Fruit fly (Drosophila melanogaster): ENCODE measurements around the gene CG4619.
A peak's percentile ranks its signal among the peaks of the same experiment; 100 is the strongest.

Gene CG4619

dm6 chr2L:9912570-9913260 lies 25.9 kb upstream of the CG4619 start, which contains the start of the genes Etl1 and Srp54:
TSS of gene Etl1 (minus strand) at chr2L:9912608.
TSS of gene Srp54 (plus strand) at chr2L:9912911.
- TF ChIP-seq Myc (optimal IDR thresholded peaks at IDR 0.05) (peak; percentile 2), h (GFP tag; optimal IDR thresholded peaks at IDR 0.05) (peak; percentile 13), Abd-B (GFP tag; optimal IDR thresholded peaks at IDR 0.05) (no peak), Rel (GFP tag; optimal IDR thresholded peaks at IDR 0.05) (no peak), Rel (tag; optimal IDR thresholded peaks at IDR 0.05) (peak; percentile 1), Vsx2 (GFP tag; optimal IDR thresholded peaks at IDR 0.05; ENCODE audit: partially characterized antibody) (no peak), CrebA (GFP tag; optimal IDR thresholded peaks at IDR 0.05; ENCODE audit: borderline replicate concordance) (no peak), Hr78 (GFP tag; optimal IDR thresholded peaks at IDR 0.05) (no peak), brk (GFP tag; optimal IDR thresholded peaks at IDR 0.05) (no peak), tai (GFP tag; optimal IDR thresholded peaks at IDR 0.05) (no peak), foxo (GFP tag; optimal IDR thresholded peaks at IDR 0.05) (peak in 1 of 2 experiments; percentile 25), dl (GFP tag; optimal IDR thresholded peaks at IDR 0.05; ENCODE audit: insufficient read depth in 1 of 2, partially characterized antibody in 2 of 2) (no peak), Jra (GFP tag; optimal IDR thresholded peaks at IDR 0.05) (peak; percentile 30), CG32264 (GFP tag; optimal IDR thresholded peaks at IDR 0.05) (no peak), OdsH (GFP tag; optimal IDR thresholded peaks at IDR 0.05) (no peak), Dif (GFP tag; optimal IDR thresholded peaks at IDR 0.05; ENCODE audit: partially characterized antibody) (no peak), woc (GFP tag; optimal IDR thresholded peaks at IDR 0.05) (no peak), ey (GFP tag; optimal IDR thresholded peaks at IDR 0.05) (no peak), Hr83 (GFP tag; optimal IDR thresholded peaks at IDR 0.05; ENCODE audit: poor library complexity, severe bottlenecking) (peak; percentile 2), fru (GFP tag; optimal IDR thresholded peaks at IDR 0.05) (no peak), dsf (GFP tag; optimal IDR thresholded peaks at IDR 0.05; ENCODE audit: borderline replicate concordance) (no peak), usp (GFP tag; optimal IDR thresholded peaks at IDR 0.05) (no peak), Hnf4 (GFP tag; optimal IDR thresholded peaks at IDR 0.05) (peak; percentile 31), dmrt93B (GFP tag; optimal IDR thresholded peaks at IDR 0.05) (no peak), jim (GFP tag; optimal IDR thresholded peaks at IDR 0.05) (no peak)

- TF ChIP-seq pan (optimal IDR thresholded peaks at IDR 0.05) (no peak), jim (GFP tag; optimal IDR thresholded peaks at IDR 0.05) (no peak), Dif (GFP tag; optimal IDR thresholded peaks at IDR 0.05; ENCODE audit: partially characterized antibody) (no peak), OdsH (GFP tag; optimal IDR thresholded peaks at IDR 0.05) (peak; percentile 35), CrebA (GFP tag; optimal IDR thresholded peaks at IDR 0.05; ENCODE audit: borderline replicate concordance) (no peak), Hnf4 (GFP tag; optimal IDR thresholded peaks at IDR 0.05) (peak; percentile 100), CG9705 (GFP tag; optimal IDR thresholded peaks at IDR 0.05) (peak; percentile 48), Myc (optimal IDR thresholded peaks at IDR 0.05) (no peak), Abd-B (GFP tag; optimal IDR thresholded peaks at IDR 0.05) (no peak), foxo (GFP tag; optimal IDR thresholded peaks at IDR 0.05) (peak; percentile 17 to 59), Rel (GFP tag; optimal IDR thresholded peaks at IDR 0.05) (peak; percentile 86), Rel (tag; optimal IDR thresholded peaks at IDR 0.05) (peak; percentile 71), rgr (GFP tag; optimal IDR thresholded peaks at IDR 0.05) (peak; percentile 61), lola (GFP tag; optimal IDR thresholded peaks at IDR 0.05) (no peak), brk (GFP tag; optimal IDR thresholded peaks at IDR 0.05) (no peak), sage (GFP tag; optimal IDR thresholded peaks at IDR 0.05) (peak; percentile 58), fru (GFP tag; optimal IDR thresholded peaks at IDR 0.05) (peak; percentile 64), HLH106 (tag; optimal IDR thresholded peaks at IDR 0.05) (peak; percentile 35), dmrt93B (GFP tag; optimal IDR thresholded peaks at IDR 0.05) (no peak), Dfd (GFP tag; optimal IDR thresholded peaks at IDR 0.05) (no peak), sv (GFP tag; optimal IDR thresholded peaks at IDR 0.05) (peak; percentile 26), Mio (GFP tag; optimal IDR thresholded peaks at IDR 0.05) (no peak), CG32264 (GFP tag; optimal IDR thresholded peaks at IDR 0.05) (no peak), Hr83 (GFP tag; optimal IDR thresholded peaks at IDR 0.05; ENCODE audit: poor library complexity, severe bottlenecking) (peak; percentile 22), psq (GFP tag; optimal IDR thresholded peaks at IDR 0.05) (peak; percentile 43), dl (GFP tag; optimal IDR thresholded peaks at IDR 0.05; ENCODE audit: insufficient read depth in 1 of 2, partially characterized antibody in 2 of 2) (no peak), GATAd (GFP tag; optimal IDR thresholded peaks at IDR 0.05) (no peak), usp (GFP tag; optimal IDR thresholded peaks at IDR 0.05) (no peak), br (GFP tag; optimal IDR thresholded peaks at IDR 0.05) (peak; percentile 65), dsf (GFP tag; optimal IDR thresholded peaks at IDR 0.05; ENCODE audit: borderline replicate concordance) (peak; percentile 19), Hr78 (GFP tag; optimal IDR thresholded peaks at IDR 0.05) (no peak), tai (GFP tag; optimal IDR thresholded peaks at IDR 0.05) (no peak), ey (GFP tag; optimal IDR thresholded peaks at IDR 0.05) (peak; percentile 42), Vsx2 (GFP tag; optimal IDR thresholded peaks at IDR 0.05; ENCODE audit: partially characterized antibody) (no peak), Sp1 (GFP tag; optimal IDR thresholded peaks at IDR 0.05) (peak; percentile 82), N (GFP tag; optimal IDR thresholded peaks at IDR 0.05) (no peak), Jra (GFP tag; optimal IDR thresholded peaks at IDR 0.05) (peak; percentile 85), woc (GFP tag; optimal IDR thresholded peaks at IDR 0.05) (peak; percentile 61), h (GFP tag; optimal IDR thresholded peaks at IDR 0.05) (peak; percentile 61)
These were observed 23.4 kb upstream of the CG4619 start, which contains the start of gene yip2 for dm6 chr2L:9915011-9915850. TSS of gene yip2 (plus strand) at chr2L:9915253.

Data from whole organism, wandering third instar larva.